Worm (Caenorhabditis elegans) whole organism, L4 larva: ENCODE results near the gene fbxa-43.

ENCODE experiments used
- F26F4.8 ChIP-seq: fragments of 200-800 bp; sonication (Bioruptor generic); conservative IDR thresholded peaks from 2 replicates; pipeline ENCODE4 v1.3.6; 2022; ENCODE audit warnings: missing genetic modification characterization, missing compliant biosample characterization
- R02D3.7 ChIP-seq: fragments of 150-350 bp; sonication (generic microtip); optimal IDR thresholded peaks from 3 replicates; lab custom pipeline; 2014; ENCODE audit warnings: missing biosample characterization, missing genetic modification characterization
- T20F7.1 ChIP-seq: fragments of 200-800 bp; sonication (Bioruptor generic); optimal IDR thresholded peaks from 2 replicates; lab custom pipeline; 2018; ENCODE audit warnings: mild to moderate bottlenecking, missing genetic modification characterization, missing compliant biosample characterization
- Y105C5A.15 ChIP-seq: fragments of 200-800 bp; sonication (Bioruptor generic); IDR thresholded peaks from 2 replicates; pipeline ENCODE4 v1.3.6; 2022; ENCODE audit warnings: missing genetic modification characterization, missing compliant biosample characterization
- ZK337.2 ChIP-seq: fragments of 200-800 bp; sonication (Bioruptor generic); IDR thresholded peaks from 2 replicates; pipeline ENCODE4 v1.3.6; 2022; ENCODE audit warnings: missing genetic modification reagents, missing genetic modification characterization, missing compliant biosample characterization
- aha-1 ChIP-seq: fragments of 150-350 bp; peaks from one replicate; lab custom pipeline; 2014; ENCODE audit warnings: missing biosample characterization, missing genetic modification characterization
- ceh-28 ChIP-seq: fragments of 150-350 bp; optimal IDR thresholded peaks from 2 replicates; lab custom pipeline; 2014; ENCODE audit warnings: missing biosample characterization, missing genetic modification reagents, missing genetic modification characterization
- ceh-32 ChIP-seq: sonication (generic microtip); optimal IDR thresholded peaks from 2 replicates; lab custom pipeline; 2016; ENCODE audit warnings: mild to moderate bottlenecking, missing genetic modification characterization, missing compliant biosample characterization; ENCODE audit not compliant: poor library complexity
- ces-1 ChIP-seq: fragments of 150-350 bp; sonication (generic microtip); optimal IDR thresholded peaks from 4 replicates; lab custom pipeline; 2014; ENCODE audit warnings: missing biosample characterization, missing genetic modification reagents, missing genetic modification characterization
- daf-8 ChIP-seq: fragments of 200-800 bp; sonication (Bioruptor generic); IDR thresholded peaks from 2 replicates; pipeline ENCODE4 v1.3.6; 2022; ENCODE audit warnings: missing genetic modification characterization, missing compliant biosample characterization
- hlh-30 ChIP-seq: sonication (generic microtip); optimal IDR thresholded peaks from 2 replicates; lab custom pipeline; 2017; ENCODE audit warnings: antibody characterized with exemption, mild to moderate bottlenecking, missing genetic modification characterization, missing compliant biosample characterization; ENCODE audit not compliant: insufficient read depth
- lim-7 ChIP-seq: fragments of 200-800 bp; sonication (Bioruptor generic); IDR thresholded peaks from 2 replicates; pipeline ENCODE4 v1.3.6; 2022; ENCODE audit warnings: missing genetic modification characterization, missing compliant biosample characterization
- lin-38 ChIP-seq: fragments of 200-800 bp; sonication (Bioruptor generic); IDR thresholded peaks from 2 replicates; pipeline ENCODE4 v1.3.6; 2022; ENCODE audit warnings: missing genetic modification reagents, missing genetic modification characterization, missing compliant biosample characterization
- madf-5 ChIP-seq, 2 experiments: fragments of 200-800 bp; sonication (Bioruptor generic); IDR thresholded peaks; 2 replicates each; pipeline ENCODE4 v1.3.6; 2022; ENCODE audit warnings: missing compliant biosample characterization in 2 of 2, missing genetic modification characterization in 2 of 2
- mep-1 ChIP-seq: fragments of 150-350 bp; sonication (generic microtip); optimal IDR thresholded peaks from 3 replicates; lab custom pipeline; 2014; ENCODE audit warnings: missing biosample characterization, missing genetic modification characterization
- mxl-3 ChIP-seq: fragments of 200-800 bp; sonication (Bioruptor generic); optimal IDR thresholded peaks from 2 replicates; lab custom pipeline; 2018; ENCODE audit warnings: mild to moderate bottlenecking, missing genetic modification characterization, missing compliant biosample characterization
- nhr-48 ChIP-seq: sonication (generic microtip); optimal IDR thresholded peaks from 2 replicates; lab custom pipeline; 2016; ENCODE audit warnings: mild to moderate bottlenecking, missing genetic modification characterization, missing compliant biosample characterization
- pha-4 ChIP-seq, 2 experiments: fragments of 150-350 bp in 1 of 2; fragments of 200-800 bp in 1 of 2; sonication (Bioruptor generic) in 1 of 2; IDR thresholded peaks in 1 of 2; optimal IDR thresholded peaks in 1 of 2; 2 replicates each; pipeline versions ENCODE4 v1.3.6 to Lab custom; 2014 to 2022; ENCODE audit warnings: missing genetic modification characterization in 2 of 2, missing genetic modification reagents in 2 of 2, missing biosample characterization in 1 of 2, missing compliant biosample characterization in 1 of 2
- saeg-2 ChIP-seq: fragments of 200-800 bp; sonication (Bioruptor generic); IDR thresholded peaks from 2 replicates; pipeline ENCODE4 v1.3.6; 2022; ENCODE audit warnings: missing genetic modification reagents, missing genetic modification characterization, missing compliant biosample characterization
- snpc-4 ChIP-seq: fragments of 150-350 bp; optimal IDR thresholded peaks from 2 replicates; lab custom pipeline; 2014; ENCODE audit warnings: missing biosample characterization, missing genetic modification characterization
- spr-3 ChIP-seq: fragments of 200-800 bp; sonication (Bioruptor generic); optimal IDR thresholded peaks from 2 replicates; lab custom pipeline; 2018; ENCODE audit warnings: mild to moderate bottlenecking, missing genetic modification characterization, missing compliant biosample characterization
- unc-130 ChIP-seq: sonication (generic microtip); optimal IDR thresholded peaks from 2 replicates; lab custom pipeline; 2016; ENCODE audit warnings: missing genetic modification reagents, missing genetic modification characterization, missing compliant biosample characterization
- unc-62 ChIP-seq, 3 experiments: fragments of 150-350 bp in 1 of 3; sonication (generic microtip); optimal IDR thresholded peaks in 2 of 3; peaks in 1 of 3; 1 replicate in 1 of 3; 2 replicates in 2 of 3; lab custom pipeline; 2014 to 2017; ENCODE audit warnings: missing biosample characterization in 3 of 3, missing genetic modification characterization in 3 of 3, missing genetic modification reagents in 3 of 3, missing genotype in 1 of 3

fbxa-43 gene

ce11 chrIII:2290222-2290938 is 31.6 kb upstream of the fbxa-43 start:
- TF ChIP-seq lin-38: peak; percentile 65
- TF ChIP-seq F26F4.8 (GFP tag; lab: Robert Waterston, UW): 0 out of 2 replicates have a peak, but pooled peaks have one; percentile 46

- no peak for TF ChIP-seq snpc-4
- TF ChIP-seq aha-1 (tag; lab: Kevin White, UChicago): peak; percentile 96
Measured at ce11 chrIII:2288261-2288660, 29.5 kb upstream of the fbxa-43 start.

- TF ChIP-seq ceh-28 (tag; lab: Kevin White, UChicago): peak; percentile 95
- peak in 1 of 2 experiments; percentile 57 for TF ChIP-seq unc-62 (GFP tag; optimal IDR thresholded peaks at IDR 0.05 in 1 of 2; lab: Kevin White, UChicago)
- no peak for TF ChIP-seq unc-62 (tag; optimal IDR thresholded peaks at IDR 0.05; lab: Kevin White, UChicago)
- no peak for TF ChIP-seq pha-4 (GFP tag; IDR thresholded peaks at IDR 0.05; lab: Robert Waterston, UW)
- TF ChIP-seq pha-4 (tag; optimal IDR thresholded peaks at IDR 0.05; lab: Kevin White, UChicago): no peak
- TF ChIP-seq, all 104 proteins: peak for 2
Measured at ce11 chrIII:2283341-2283847, 24.6 kb upstream of the fbxa-43 start.

ce11 chrIII:2281975-2282957 is 23.5 kb upstream of the fbxa-43 start, which contains the start of gene Y54F10BM.3:
Gene Y54F10BM.3, plus strand, starts transcription at chrIII:2282025.
- TF ChIP-seq ceh-28 (tag; lab: Kevin White, UChicago) (peak; percentile 97), Y105C5A.15 (GFP tag; lab: Robert Waterston, UW) (no peak)

- TF ChIP-seq hlh-30 (tag; lab: Kevin White, UChicago) (peak; percentile 3), unc-130 (no peak), Y105C5A.15 (GFP tag; lab: Robert Waterston, UW) (no peak)
- TF ChIP-seq, all 104 proteins: peak for 1
Measured at ce11 chrIII:2280569-2280968, 21.8 kb upstream of the fbxa-43 start, which contains the start of gene Y54F10BM.22. Gene Y54F10BM.22, plus strand, starts transcription at chrIII:2280899.

- TF ChIP-seq nhr-48 (tag; lab: Kevin White, UChicago) (no peak), spr-3 (GFP tag; lab: Kevin White, UChicago) (no peak), ceh-28 (tag; lab: Kevin White, UChicago) (no peak), saeg-2 (GFP tag; lab: Robert Waterston, UW) (no peak), unc-130 (no peak), ces-1 (no peak), ceh-32 (tag; lab: Kevin White, UChicago) (no peak), T20F7.1 (GFP tag; lab: Kevin White, UChicago) (no peak), madf-5 (GFP tag; IDR thresholded peaks at IDR 0.05; lab: Robert Waterston, UW) (no peak), R02D3.7 (no peak), mxl-3 (GFP tag; lab: Kevin White, UChicago) (no peak), lim-7 (GFP tag; lab: Robert Waterston, UW) (no peak), mep-1 (tag; lab: Kevin White, UChicago) (no peak), ZK337.2 (GFP tag; lab: Robert Waterston, UW) (no peak), daf-8 (GFP tag; lab: Robert Waterston, UW) (no peak)
- TF ChIP-seq, all 104 proteins: peak for 0
Measured at ce11 chrIII:2279457-2279856, 20.7 kb upstream of the fbxa-43 start, which contains the start of gene Y54F10BM.23. Gene Y54F10BM.23, minus strand, starts transcription at chrIII:2279557.
